Worm (Caenorhabditis elegans) whole organism, young adult: Measurements from ENCODE around the gene ZK418.6.

ENCODE experiments used
- B0019.2 ChIP-seq: fragments of 200-800 bp; sonication (Bioruptor generic); conservative IDR thresholded peaks from 2 replicates; pipeline ENCODE4 v1.3.6; 2022; ENCODE audit warnings: missing genetic modification reagents, missing genetic modification characterization, missing compliant biosample characterization
- C06A6.2 ChIP-seq: fragments of 200-800 bp; sonication (Bioruptor generic); conservative IDR thresholded peaks from 2 replicates; pipeline ENCODE4 v1.3.6; 2022; ENCODE audit warnings: missing genetic modification characterization, missing compliant biosample characterization
- F22D6.2 ChIP-seq: sonication (generic microtip); optimal IDR thresholded peaks from 2 replicates; lab custom pipeline; 2016; ENCODE audit warnings: mild to moderate bottlenecking, missing genetic modification characterization, missing compliant biosample characterization
- F39B2.1 ChIP-seq: fragments of 200-800 bp; sonication (Bioruptor generic); IDR thresholded peaks from 2 replicates; pipeline ENCODE4 v1.3.6; 2022; ENCODE audit warnings: missing genetic modification reagents, missing genetic modification characterization, missing compliant biosample characterization
- F49E8.2 ChIP-seq: sonication (generic microtip); optimal IDR thresholded peaks from 3 replicates; lab custom pipeline; 2017; ENCODE audit warnings: missing genetic modification characterization, mild to moderate bottlenecking, missing compliant biosample characterization, antibody characterized with exemption, moderate library complexity; ENCODE audit not compliant: insufficient read depth
- F57C9.4 ChIP-seq: sonication (generic microtip); optimal IDR thresholded peaks from 2 replicates; lab custom pipeline; 2017; ENCODE audit warnings: mild to moderate bottlenecking, missing genetic modification characterization, missing compliant biosample characterization
- K11D2.4 ChIP-seq: fragments of 200-800 bp; sonication (Bioruptor generic); IDR thresholded peaks from 2 replicates; pipeline ENCODE4 v1.3.6; 2022; ENCODE audit warnings: missing genetic modification reagents, missing genetic modification characterization, missing compliant biosample characterization
- Y53G8AR.9 ChIP-seq: fragments of 200-800 bp; sonication (Bioruptor generic); conservative IDR thresholded peaks from 2 replicates; pipeline ENCODE4 v1.3.6; 2022; ENCODE audit warnings: missing genetic modification reagents, missing genetic modification characterization, missing compliant biosample characterization
- ama-1 ChIP-seq, 3 experiments: fragments of 150-350 bp in 1 of 3; sonication (generic microtip) in 2 of 3; optimal IDR thresholded peaks; 2 replicates each; lab custom pipeline; 2014 to 2018; ENCODE audit warnings: missing biosample characterization in 2 of 3, missing genetic modification characterization in 2 of 3, missing genetic modification reagents in 2 of 3
- aptf-3 ChIP-seq: fragments of 200-800 bp; sonication (Bioruptor generic); IDR thresholded peaks from 2 replicates; pipeline ENCODE4 v1.3.6; 2022; ENCODE audit warnings: missing genetic modification characterization, missing compliant biosample characterization
- atf-7 ChIP-seq: sonication (generic microtip); optimal IDR thresholded peaks from 2 replicates; lab custom pipeline; 2017; ENCODE audit warnings: mild to moderate bottlenecking, missing genetic modification characterization, missing compliant biosample characterization
- attf-5 ChIP-seq: fragments of 200-800 bp; sonication (Bioruptor generic); optimal IDR thresholded peaks from 2 replicates; lab custom pipeline; 2018; ENCODE audit warnings: mild to moderate bottlenecking, missing genetic modification characterization, missing compliant biosample characterization
- bed-2 ChIP-seq: fragments of 200-800 bp; sonication (Bioruptor generic); IDR thresholded peaks from 2 replicates; pipeline ENCODE4 v1.3.6; 2022; ENCODE audit warnings: missing genetic modification reagents, missing genetic modification characterization, missing compliant biosample characterization
- cebp-1 ChIP-seq, 2 experiments: fragments of 200-800 bp in 1 of 2; sonication (Bioruptor generic) in 1 of 2; sonication (generic microtip) in 1 of 2; IDR thresholded peaks in 1 of 2; optimal IDR thresholded peaks in 1 of 2; 2 replicates each; pipeline versions ENCODE4 v1.3.6 to Lab custom; 2017 to 2022; ENCODE audit warnings: missing compliant biosample characterization in 2 of 2, missing genetic modification characterization in 2 of 2, mild to moderate bottlenecking in 1 of 2, missing genetic modification reagents in 1 of 2, moderate library complexity in 1 of 2
- ceh-27 ChIP-seq: fragments of 200-800 bp; sonication (Bioruptor generic); optimal IDR thresholded peaks from 2 replicates; lab custom pipeline; 2018; ENCODE audit warnings: mild to moderate bottlenecking, missing genetic modification characterization, moderate library complexity, missing compliant biosample characterization
- ceh-58 ChIP-seq: fragments of 200-800 bp; sonication (Bioruptor generic); IDR thresholded peaks from 2 replicates; pipeline ENCODE4 v1.3.6; 2022; ENCODE audit warnings: missing genetic modification characterization, missing compliant biosample characterization
- die-1 ChIP-seq: sonication (generic microtip); optimal IDR thresholded peaks from 2 replicates; lab custom pipeline; 2016; ENCODE audit warnings: missing genotype, mild to moderate bottlenecking, missing genetic modification characterization, missing compliant biosample characterization
- dpff-1 ChIP-seq: sonication (generic microtip); optimal IDR thresholded peaks from 2 replicates; lab custom pipeline; 2017; ENCODE audit warnings: mild to moderate bottlenecking, missing genetic modification characterization, missing compliant biosample characterization
- dpl-1 ChIP-seq: fragments of 150-350 bp; optimal IDR thresholded peaks from 2 replicates; lab custom pipeline; 2014; ENCODE audit warnings: missing biosample characterization, missing genetic modification reagents, missing genetic modification characterization
- egl-44 ChIP-seq: fragments of 200-800 bp; sonication (Bioruptor generic); IDR thresholded peaks from 2 replicates; pipeline ENCODE4 v1.3.6; 2022; ENCODE audit warnings: missing genetic modification reagents, missing genetic modification characterization, missing compliant biosample characterization
- ekl-4 ChIP-seq: fragments of 200-800 bp; sonication (Bioruptor generic); IDR thresholded peaks from 2 replicates; pipeline ENCODE4 v1.3.6; 2022; ENCODE audit warnings: missing genetic modification reagents, missing genetic modification characterization, missing compliant biosample characterization
- hlh-26 ChIP-seq: fragments of 200-800 bp; sonication (Bioruptor generic); conservative IDR thresholded peaks from 2 replicates; pipeline ENCODE4 v1.3.6; 2022; ENCODE audit warnings: missing genetic modification reagents, missing genetic modification characterization, missing compliant biosample characterization
- hmg-1.2 ChIP-seq: fragments of 200-800 bp; sonication (Bioruptor generic); IDR thresholded peaks from 2 replicates; pipeline ENCODE4 v1.3.6; 2022; ENCODE audit warnings: missing genetic modification reagents, missing genetic modification characterization, missing compliant biosample characterization
- lin-54 ChIP-seq: fragments of 200-800 bp; sonication (Bioruptor generic); optimal IDR thresholded peaks from 2 replicates; lab custom pipeline; 2018; ENCODE audit warnings: mild to moderate bottlenecking, missing genetic modification characterization, missing compliant biosample characterization
- madf-3 ChIP-seq: fragments of 200-800 bp; sonication (Bioruptor generic); IDR thresholded peaks from 2 replicates; pipeline ENCODE4 v1.3.6; 2022; ENCODE audit warnings: missing genetic modification reagents, missing genetic modification characterization, missing compliant biosample characterization
- madf-8 ChIP-seq: fragments of 200-800 bp; sonication (Bioruptor generic); conservative IDR thresholded peaks from 2 replicates; pipeline ENCODE4 v1.3.6; 2022; ENCODE audit warnings: missing genetic modification reagents, missing genetic modification characterization, missing compliant biosample characterization
- mcd-1 ChIP-seq: fragments of 200-800 bp; sonication (Bioruptor generic); IDR thresholded peaks from 2 replicates; pipeline ENCODE4 v1.3.6; 2022; ENCODE audit warnings: missing genetic modification reagents, missing genetic modification characterization, missing compliant biosample characterization
- mel-28 ChIP-seq: sonication (generic microtip); optimal IDR thresholded peaks from 2 replicates; lab custom pipeline; 2016; ENCODE audit warnings: borderline replicate concordance, mild to moderate bottlenecking, missing genetic modification characterization, missing compliant biosample characterization
- nfya-1 ChIP-seq: sonication (generic microtip); optimal IDR thresholded peaks from 2 replicates; lab custom pipeline; 2017; ENCODE audit warnings: antibody characterized with exemption, missing compliant biosample characterization, missing genetic modification characterization, borderline replicate concordance; ENCODE audit not compliant: insufficient read depth
- nfya-2 ChIP-seq: fragments of 200-800 bp; sonication (Bioruptor generic); IDR thresholded peaks from 2 replicates; pipeline ENCODE4 v1.3.6; 2022; ENCODE audit warnings: missing genetic modification reagents, missing genetic modification characterization, missing compliant biosample characterization
- nfyb-1 ChIP-seq: fragments of 200-800 bp; sonication (Bioruptor generic); IDR thresholded peaks from 2 replicates; pipeline ENCODE4 v1.3.6; 2022; ENCODE audit warnings: missing genetic modification reagents, missing genetic modification characterization, missing compliant biosample characterization
- nhr-179 ChIP-seq: sonication (generic microtip); optimal IDR thresholded peaks from 2 replicates; lab custom pipeline; 2016; ENCODE audit warnings: mild to moderate bottlenecking, missing genetic modification characterization, missing compliant biosample characterization
- nhr-27 ChIP-seq: fragments of 200-800 bp; sonication (Bioruptor generic); optimal IDR thresholded peaks from 2 replicates; lab custom pipeline; 2018; ENCODE audit warnings: mild to moderate bottlenecking, missing genetic modification characterization, moderate library complexity, missing compliant biosample characterization
- rec-8 ChIP-seq, 2 experiments: sonication (generic microtip); optimal IDR thresholded peaks; 2 replicates each; lab custom pipeline; 2016; ENCODE audit warnings: mild to moderate bottlenecking in 2 of 2, missing genetic modification characterization in 2 of 2, missing genetic modification reagents in 2 of 2, missing genotype in 2 of 2, missing biosample characterization in 1 of 2, missing compliant biosample characterization in 1 of 2, moderate library complexity in 1 of 2
- repo-1 ChIP-seq: sonication (generic microtip); optimal IDR thresholded peaks from 2 replicates; lab custom pipeline; 2017; ENCODE audit warnings: mild to moderate bottlenecking, missing genetic modification characterization, missing compliant biosample characterization
- sdz-38 ChIP-seq: sonication (generic microtip); optimal IDR thresholded peaks from 2 replicates; lab custom pipeline; 2016; ENCODE audit warnings: missing genotype, missing genetic modification characterization, missing compliant biosample characterization
- sea-2 ChIP-seq: fragments of 200-800 bp; sonication (Bioruptor generic); IDR thresholded peaks from 2 replicates; pipeline ENCODE4 v1.3.6; 2022; ENCODE audit warnings: missing genetic modification characterization, missing compliant biosample characterization
- snpc-1.3 ChIP-seq: sonication (generic microtip); optimal IDR thresholded peaks from 2 replicates; lab custom pipeline; 2017; ENCODE audit warnings: missing genetic modification characterization, mild to moderate bottlenecking, missing compliant biosample characterization, antibody characterized with exemption, moderate library complexity, missing genotype, missing genetic modification reagents; ENCODE audit not compliant: insufficient read depth
- tbx-9 ChIP-seq: sonication (generic microtip); optimal IDR thresholded peaks from 2 replicates; lab custom pipeline; 2016; ENCODE audit warnings: borderline replicate concordance, missing genetic modification characterization, inconsistent platforms, missing compliant biosample characterization
- unc-62 ChIP-seq: fragments of 150-350 bp; optimal IDR thresholded peaks from 2 replicates; lab custom pipeline; 2014; ENCODE audit warnings: missing biosample characterization, missing genetic modification reagents, missing genetic modification characterization
- xnd-1 ChIP-seq: sonication (generic microtip); optimal IDR thresholded peaks from 2 replicates; lab custom pipeline; 2016; ENCODE audit warnings: missing genotype, missing genetic modification reagents, missing genetic modification characterization, missing compliant biosample characterization
- zim-3 ChIP-seq: sonication (generic microtip); optimal IDR thresholded peaks from 2 replicates; lab custom pipeline; 2017; ENCODE audit warnings: mild to moderate bottlenecking, missing genetic modification characterization, moderate library complexity, missing compliant biosample characterization
- ztf-22 ChIP-seq: fragments of 200-800 bp; sonication (Bioruptor generic); optimal IDR thresholded peaks from 2 replicates; lab custom pipeline; 2018; ENCODE audit warnings: mild to moderate bottlenecking, missing genetic modification characterization, moderate library complexity, missing compliant biosample characterization
- ztf-28 ChIP-seq: fragments of 200-800 bp; sonication (Bioruptor generic); IDR thresholded peaks from 2 replicates; pipeline ENCODE4 v1.3.6; 2022; ENCODE audit warnings: missing genetic modification reagents, missing genetic modification characterization, missing compliant biosample characterization
- ztf-3 ChIP-seq: fragments of 200-800 bp; sonication (Bioruptor generic); optimal IDR thresholded peaks from 2 replicates; lab custom pipeline; 2018; ENCODE audit warnings: mild to moderate bottlenecking, missing genetic modification characterization, missing compliant biosample characterization
- ztf-6 ChIP-seq: fragments of 200-800 bp; sonication (Bioruptor generic); IDR thresholded peaks from 2 replicates; pipeline ENCODE4 v1.3.6; 2022; ENCODE audit warnings: missing genetic modification reagents, missing genetic modification characterization, missing compliant biosample characterization

The ZK418.6 gene

DNA sequence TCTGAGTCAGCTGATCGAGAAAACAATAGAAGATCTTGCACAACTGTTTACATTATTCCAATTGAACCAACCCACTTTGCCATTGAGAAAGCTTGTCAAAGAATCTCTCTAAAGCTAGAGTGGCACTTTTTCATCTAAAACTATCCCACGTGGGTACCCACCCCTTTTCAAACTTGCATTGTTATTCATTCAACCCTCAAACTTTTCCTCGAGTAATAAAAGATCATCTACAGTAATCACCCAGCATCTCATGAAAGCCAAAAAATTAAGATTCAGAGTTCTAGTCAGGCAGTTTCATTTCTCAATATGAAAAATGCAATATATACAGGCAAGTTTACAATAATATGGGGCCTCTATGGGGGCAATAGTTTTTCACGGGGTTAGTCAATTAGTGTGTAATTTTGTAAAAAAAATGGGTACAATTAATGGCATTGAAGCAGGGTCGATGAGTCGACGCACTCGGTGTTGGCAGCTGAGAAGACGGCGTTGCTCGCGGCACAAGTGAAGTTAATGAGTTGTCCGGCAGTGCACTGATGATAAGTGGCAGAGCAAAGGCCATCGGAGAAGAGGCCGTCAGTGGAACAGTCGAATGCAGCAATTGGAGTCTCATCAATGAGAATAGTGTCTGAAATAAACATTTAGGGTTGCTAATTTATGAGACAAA lies 23.3 kb upstream of the ZK418.6 start:
- no peak for TF ChIP-seq nfya-1
- TF ChIP-seq attf-5 (GFP tag; lab: Kevin White, UChicago) = peak; percentile 22
- TF ChIP-seq aptf-3 = 0 out of 2 replicates have a peak, but pooled peaks have one; percentile 22
- TF ChIP-seq ztf-6 (GFP tag; lab: Robert Waterston, UW) = no peak
- no peak for TF ChIP-seq tbx-9 (tag; lab: Kevin White, UChicago)
- peak; percentile 24 for TF ChIP-seq atf-7
- no peak for TF ChIP-seq mcd-1
- TF ChIP-seq F57C9.4 (tag; lab: Kevin White, UChicago) = no peak
- no peak; the same call in 1 of the 2 replicates for TF ChIP-seq B0019.2
- no peak for TF ChIP-seq bed-2 (GFP tag; lab: Robert Waterston, UW)
- peak; percentile 43 for TF ChIP-seq repo-1 (tag; lab: Kevin White, UChicago)
- TF ChIP-seq madf-3 (GFP tag; lab: Robert Waterston, UW) = peak; percentile 85
- TF ChIP-seq cebp-1 (GFP tag; IDR thresholded peaks at IDR 0.05; lab: Robert Waterston, UW) = no peak; the same call in 1 of the 2 replicates
- TF ChIP-seq cebp-1 (tag; optimal IDR thresholded peaks at IDR 0.05; lab: Kevin White, UChicago) = no peak
- TF ChIP-seq zim-3 (tag; lab: Kevin White, UChicago) = no peak
- peak; percentile 36; the same call in 1 of the 2 replicates for TF ChIP-seq madf-8 (GFP tag; lab: Robert Waterston, UW)
- peak; percentile 70 for TF ChIP-seq lin-54 (GFP tag; lab: Kevin White, UChicago)
- 0 out of 2 replicates have a peak, but pooled peaks have one; percentile 22 for TF ChIP-seq nfya-2
- TF ChIP-seq egl-44 = no peak; the same call in 1 of the 2 replicates
- no peak for TF ChIP-seq ztf-28 (GFP tag; lab: Robert Waterston, UW)
- TF ChIP-seq xnd-1 (tag; lab: Kevin White, UChicago) = peak; percentile 59
- TF ChIP-seq C06A6.2 (GFP tag; lab: Robert Waterston, UW) = no peak
- TF ChIP-seq Y53G8AR.9 (GFP tag; lab: Robert Waterston, UW) = peak; percentile 83
- peak; percentile 67 for TF ChIP-seq snpc-1.3 (tag; lab: Kevin White, UChicago)
- peak; percentile 88 for TF ChIP-seq F49E8.2 (tag; lab: Kevin White, UChicago)
- TF ChIP-seq hmg-1.2 (GFP tag; lab: Robert Waterston, UW) = peak; percentile 49; the same call in 1 of the 2 replicates
- TF ChIP-seq rec-8 (tag; optimal IDR thresholded peaks at IDR 0.05; lab: Kevin White, UChicago) = no peak
- TF ChIP-seq mel-28 (tag; lab: Kevin White, UChicago) = no peak
- no peak for TF ChIP-seq ztf-3 (GFP tag; lab: Kevin White, UChicago)
- TF ChIP-seq sdz-38 (tag; lab: Kevin White, UChicago) = no peak
- no peak for TF ChIP-seq ama-1 (optimal IDR thresholded peaks at IDR 0.05; lab: Kevin White, UChicago)
- TF ChIP-seq ama-1 (GFP tag; optimal IDR thresholded peaks at IDR 0.05; lab: Kevin White, UChicago) = peak in 1 of 2 experiments; percentile 88
- TF ChIP-seq F39B2.1 (GFP tag; lab: Robert Waterston, UW) = peak; percentile 70; the same call in 1 of the 2 replicates
- no peak for TF ChIP-seq die-1 (tag; lab: Kevin White, UChicago)
- TF ChIP-seq ztf-22 = no peak
- TF ChIP-seq ekl-4 (GFP tag; lab: Robert Waterston, UW) = peak; percentile 92
- no peak for TF ChIP-seq dpl-1 (GFP tag; lab: Kevin White, UChicago)
- no peak for TF ChIP-seq nhr-27 (tag; lab: Kevin White, UChicago)
- no peak; the same call in 1 of the 2 replicates for TF ChIP-seq nfyb-1 (GFP tag; lab: Robert Waterston, UW)
- no peak for TF ChIP-seq dpff-1 (tag; lab: Kevin White, UChicago)
- TF ChIP-seq sea-2 (GFP tag; lab: Robert Waterston, UW) = no peak
- TF ChIP-seq ceh-58 (GFP tag; lab: Robert Waterston, UW) = peak; percentile 62; the same call in 1 of the 2 replicates
- no peak for TF ChIP-seq unc-62 (GFP tag; lab: Kevin White, UChicago)
- no peak for TF ChIP-seq K11D2.4 (GFP tag; lab: Robert Waterston, UW)
- no peak for TF ChIP-seq hlh-26
- TF ChIP-seq F22D6.2 = no peak
- TF ChIP-seq nhr-179 (tag; lab: Kevin White, UChicago) = no peak
- no peak for TF ChIP-seq ceh-27 (GFP tag; lab: Kevin White, UChicago)
